Fruit fly (Drosophila melanogaster): ENCODE results near the gene CG33922.

The CG33922 gene

dm6 chr2L:1377635-1378034, 33.7 kb upstream of the CG33922 start:
- TF ChIP-seq ap (GFP tag; IDR thresholded peaks at IDR 0.05) (no peak), cg (GFP tag; optimal IDR thresholded peaks at IDR 0.05) (no peak), pho (GFP tag; optimal IDR thresholded peaks at IDR 0.05) (no peak), lola (GFP tag; optimal IDR thresholded peaks at IDR 0.05) (no peak), Hmr (GFP tag; optimal IDR thresholded peaks at IDR 0.05) (no peak), CG15601 (tag; optimal IDR thresholded peaks at IDR 0.05) (no peak), ara (GFP tag; IDR thresholded peaks at IDR 0.05) (0 out of 2 replicates have a peak, but pooled peaks have one; percentile 24), pfk (GFP tag; optimal IDR thresholded peaks at IDR 0.05) (no peak), seq (GFP tag; IDR thresholded peaks at IDR 0.05) (0 out of 2 replicates have a peak, but pooled peaks have one; percentile 31), pita (GFP tag; optimal IDR thresholded peaks at IDR 0.05) (no peak), CG3163 (GFP tag; optimal IDR thresholded peaks at IDR 0.05) (no peak), oc (tag; optimal IDR thresholded peaks at IDR 0.05) (no peak), sr (GFP tag; IDR thresholded peaks at IDR 0.05) (no peak), CG7745 (tag; optimal IDR thresholded peaks at IDR 0.05) (no peak), CG32767 (GFP tag; IDR thresholded peaks at IDR 0.05) (no peak), danr (GFP tag; IDR thresholded peaks at IDR 0.05) (no peak), btn (GFP tag; optimal IDR thresholded peaks at IDR 0.05) (no peak), Poxn (GFP tag; IDR thresholded peaks at IDR 0.05) (no peak), CG8359 (GFP tag; optimal IDR thresholded peaks at IDR 0.05; ENCODE audit: borderline replicate concordance) (no peak), pros (GFP tag; optimal IDR thresholded peaks at IDR 0.05) (no peak), CG18011 (GFP tag; optimal IDR thresholded peaks at IDR 0.05) (no peak), CG3407 (GFP tag; optimal IDR thresholded peaks at IDR 0.05) (no peak), CG3995 (GFP tag; optimal IDR thresholded peaks at IDR 0.05) (no peak), toy (GFP tag; IDR thresholded peaks at IDR 0.05) (no peak), CG11560 (tag; IDR thresholded peaks at IDR 0.05) (no peak), CG4730 (GFP tag; IDR thresholded peaks at IDR 0.05) (no peak), klu (GFP tag; IDR thresholded peaks at IDR 0.05) (no peak), gem (tag; optimal IDR thresholded peaks at IDR 0.05) (peak; percentile 17), dmrt99B (tag; optimal IDR thresholded peaks at IDR 0.05) (peak; percentile 12), tna (GFP tag; IDR thresholded peaks at IDR 0.05; ENCODE audit: partially characterized antibody) (no peak), ERR (GFP tag; optimal IDR thresholded peaks at IDR 0.05) (no peak), CG10147 (GFP tag; optimal IDR thresholded peaks at IDR 0.05) (no peak), Bteb2 (GFP tag; optimal IDR thresholded peaks at IDR 0.05) (no peak), Drgx (GFP tag; IDR thresholded peaks at IDR 0.05) (no peak), sqz (GFP tag; optimal IDR thresholded peaks at IDR 0.05) (no peak), CG6765 (GFP tag; optimal IDR thresholded peaks at IDR 0.05) (no peak), mirr (GFP tag; optimal IDR thresholded peaks at IDR 0.05) (no peak), zen2 (GFP tag; IDR thresholded peaks at IDR 0.05; ENCODE audit: partially characterized antibody) (no peak), eyg (GFP tag; optimal IDR thresholded peaks at IDR 0.05) (no peak), trh (GFP tag; optimal IDR thresholded peaks at IDR 0.05) (no peak), gt (GFP tag; IDR thresholded peaks at IDR 0.05) (no peak), CG14667 (GFP tag; IDR thresholded peaks at IDR 0.05) (no peak), eve (GFP tag; optimal IDR thresholded peaks at IDR 0.05) (no peak), Hr39 (optimal IDR thresholded peaks at IDR 0.05) (no peak), Med (GFP tag) (peak; percentile 44), CG2120 (GFP tag; optimal IDR thresholded peaks at IDR 0.05) (peak; percentile 2), hkb (optimal IDR thresholded peaks at IDR 0.05) (no peak), hkb (GFP tag; IDR thresholded peaks at IDR 0.05) (0 out of 2 replicates have a peak, but pooled peaks have one; percentile 13), CG5180 (GFP tag; optimal IDR thresholded peaks at IDR 0.05) (no peak), cad (GFP tag; optimal IDR thresholded peaks at IDR 0.05) (no peak), CG12155 (GFP tag; optimal IDR thresholded peaks at IDR 0.05) (no peak), odd (GFP tag; optimal IDR thresholded peaks at IDR 0.05) (no peak)

All from whole organism, embryonic.